Fruit fly (Drosophila melanogaster) whole organism, embryonic: ENCODE data around the gene Ir68b.
A peak's percentile ranks its signal among the peaks of the same experiment; 100 is the strongest.

Experiments used
- Aef1 ChIP-seq: fragments of 200-800 bp; sonication (Bioruptor generic); IDR thresholded peaks from 3 replicates; pipeline ENCODE4 v1.3.6; 2022; ENCODE audit warnings: missing biosample characterization, missing genetic modification characterization
- Antp ChIP-seq: fragments of 200-800 bp; sonication (Bioruptor generic); optimal IDR thresholded peaks from 3 replicates; lab custom pipeline; 2016; ENCODE audit warnings: missing biosample characterization, missing genetic modification characterization
- CG10147 ChIP-seq: fragments of 200-800 bp; sonication (Bioruptor generic); optimal IDR thresholded peaks from 2 replicates; lab custom pipeline; 2019; ENCODE audit warnings: missing biosample characterization, mild to moderate bottlenecking, missing genetic modification characterization, moderate library complexity
- CG10431 ChIP-seq: fragments of 200-800 bp; sonication (Bioruptor generic); optimal IDR thresholded peaks from 3 replicates; lab custom pipeline; 2018; ENCODE audit warnings: missing biosample characterization, mild to moderate bottlenecking, missing genetic modification characterization
- CG10959 ChIP-seq: fragments of 200-800 bp; sonication (Bioruptor generic); IDR thresholded peaks from 2 replicates; pipeline ENCODE4 v1.3.6; 2022; ENCODE audit warnings: missing biosample characterization, missing genetic modification characterization
- CG12155 ChIP-seq: fragments of 200-800 bp; sonication (Bioruptor generic); optimal IDR thresholded peaks from 3 replicates; lab custom pipeline; 2016; ENCODE audit warnings: missing biosample characterization, missing genetic modification characterization
- CG13123 ChIP-seq: fragments of 200-800 bp; sonication (Bioruptor generic); optimal IDR thresholded peaks from 2 replicates; lab custom pipeline; 2016; ENCODE audit warnings: missing biosample characterization, missing genetic modification characterization
- CG1792 ChIP-seq: fragments of 200-800 bp; sonication (Bioruptor generic); optimal IDR thresholded peaks from 2 replicates; lab custom pipeline; 2016; ENCODE audit warnings: missing biosample characterization, missing genetic modification characterization
- CG18476 ChIP-seq: fragments of 200-800 bp; sonication (Bioruptor generic); optimal IDR thresholded peaks from 2 replicates; lab custom pipeline; 2016; ENCODE audit warnings: missing biosample characterization, mild to moderate bottlenecking, missing genetic modification characterization
- CG18619 ChIP-seq: fragments of 200-800 bp; sonication (Bioruptor generic); optimal IDR thresholded peaks from 3 replicates; lab custom pipeline; 2017; ENCODE audit warnings: missing biosample characterization, mild to moderate bottlenecking, missing genetic modification characterization
- CG2712 ChIP-seq: fragments of 200-800 bp; optimal IDR thresholded peaks from 3 replicates; lab custom pipeline; 2019; ENCODE audit warnings: missing biosample characterization, mild to moderate bottlenecking, missing genetic modification characterization, moderate library complexity
- CG30431 ChIP-seq: fragments of 200-800 bp; sonication (Bioruptor generic); optimal IDR thresholded peaks from 2 replicates; lab custom pipeline; 2017; ENCODE audit warnings: missing biosample characterization, missing genetic modification characterization
- CG34422 ChIP-seq: fragments of 200-800 bp; sonication (Bioruptor generic); IDR thresholded peaks from 3 replicates; pipeline ENCODE4 v1.3.6; 2022; ENCODE audit warnings: missing biosample characterization, missing genetic modification characterization
- CG6654 ChIP-seq: fragments of 200-800 bp; sonication (Bioruptor generic); optimal IDR thresholded peaks from 2 replicates; lab custom pipeline; 2017; ENCODE audit warnings: missing biosample characterization, mild to moderate bottlenecking, missing genetic modification characterization
- CG6765 ChIP-seq: fragments of 200-800 bp; sonication (Bioruptor generic); optimal IDR thresholded peaks from 3 replicates; lab custom pipeline; 2017; ENCODE audit warnings: missing biosample characterization, mild to moderate bottlenecking, missing genetic modification characterization
- CG7928 ChIP-seq: fragments of 200-800 bp; sonication (Bioruptor generic); optimal IDR thresholded peaks from 2 replicates; lab custom pipeline; 2017; ENCODE audit warnings: missing biosample characterization, mild to moderate bottlenecking, missing genetic modification characterization
- CG9215 ChIP-seq: fragments of 200-800 bp; sonication (Bioruptor generic); IDR thresholded peaks from 2 replicates; pipeline ENCODE4 v1.3.6; 2022; ENCODE audit warnings: missing biosample characterization, missing genetic modification characterization
- CG9609 ChIP-seq: fragments of 200-800 bp; sonication (Bioruptor generic); optimal IDR thresholded peaks from 3 replicates; lab custom pipeline; 2016; ENCODE audit warnings: missing biosample characterization, missing genetic modification characterization
- CG9817 ChIP-seq: fragments of 200-800 bp; sonication (Bioruptor generic); optimal IDR thresholded peaks from 2 replicates; lab custom pipeline; 2018; ENCODE audit warnings: missing biosample characterization, mild to moderate bottlenecking, missing genetic modification characterization, moderate library complexity
- D ChIP-seq, 2 experiments: fragments of 200-800 bp in 1 of 2; fragments of >200 bp in 1 of 2; sonication (Bioruptor generic) in 1 of 2; optimal IDR thresholded peaks; 2 replicates in 1 of 2; 3 replicates in 1 of 2; lab custom pipeline; 2017; ENCODE audit warnings: mild to moderate bottlenecking in 1 of 2, missing biosample characterization in 1 of 2, missing genetic modification characterization in 1 of 2, missing genetic modification reagents in 1 of 2
- Dref ChIP-seq: fragments of 200-800 bp; sonication (Bioruptor generic); IDR thresholded peaks from 2 replicates; pipeline ENCODE4 v1.3.6; 2022; ENCODE audit warnings: missing biosample characterization, missing genetic modification characterization
- Ets65A ChIP-seq: fragments of 200-800 bp; sonication (Bioruptor generic); peaks from one replicate; lab custom pipeline; 2016; ENCODE audit warnings: missing biosample characterization, missing genetic modification characterization
- Ets97D ChIP-seq: fragments of 200-800 bp; sonication (Bioruptor generic); optimal IDR thresholded peaks from 3 replicates; lab custom pipeline; 2016; ENCODE audit warnings: missing biosample characterization, missing genetic modification characterization
- HHEX ChIP-seq: fragments of 200-800 bp; sonication (Bioruptor generic); optimal IDR thresholded peaks from 3 replicates; lab custom pipeline; 2017; ENCODE audit warnings: missing biosample characterization, mild to moderate bottlenecking, missing genetic modification characterization, missing genetic modification reagents
- HmgZ ChIP-seq: fragments of 200-800 bp; sonication (Bioruptor generic); optimal IDR thresholded peaks from 2 replicates; lab custom pipeline; 2018; ENCODE audit warnings: missing biosample characterization, mild to moderate bottlenecking, missing genetic modification characterization
- Hr3 ChIP-seq: fragments of 200-800 bp; sonication (Bioruptor generic); optimal IDR thresholded peaks from 3 replicates; lab custom pipeline; 2016; ENCODE audit warnings: missing biosample characterization, missing genetic modification characterization
- Mad ChIP-seq: fragments of 200-800 bp; sonication (Bioruptor generic); optimal IDR thresholded peaks from 2 replicates; lab custom pipeline; 2016; ENCODE audit warnings: missing biosample characterization, missing genetic modification characterization
- Nf-YC ChIP-seq: fragments of 200-800 bp; optimal IDR thresholded peaks from 3 replicates; lab custom pipeline; 2019; ENCODE audit warnings: missing biosample characterization, mild to moderate bottlenecking, missing genetic modification characterization, moderate library complexity
- Oli ChIP-seq: fragments of 200-800 bp; sonication (Bioruptor generic); optimal IDR thresholded peaks from 2 replicates; lab custom pipeline; 2018; ENCODE audit warnings: missing biosample characterization, mild to moderate bottlenecking, missing genetic modification characterization, moderate library complexity
- PHDP ChIP-seq: fragments of 200-800 bp; sonication (Bioruptor generic); optimal IDR thresholded peaks from 3 replicates; lab custom pipeline; 2018; ENCODE audit warnings: missing biosample characterization, mild to moderate bottlenecking, missing genetic modification characterization, moderate library complexity
- ap ChIP-seq: fragments of 200-800 bp; sonication (Bioruptor generic); IDR thresholded peaks from 2 replicates; pipeline ENCODE4 v1.3.6; 2022; ENCODE audit warnings: missing biosample characterization, missing genetic modification characterization
- bbx ChIP-seq: fragments of 200-800 bp; sonication (Bioruptor generic); IDR thresholded peaks from 2 replicates; pipeline ENCODE4 v1.3.6; 2022; ENCODE audit warnings: missing biosample characterization, missing genetic modification characterization; ENCODE audit not compliant: partially characterized antibody
- bcd ChIP-seq: fragments of 200-800 bp; sonication (Bioruptor generic); optimal IDR thresholded peaks from 2 replicates; lab custom pipeline; 2017; ENCODE audit warnings: missing biosample characterization, mild to moderate bottlenecking, missing genetic modification characterization
- crp ChIP-seq, 2 experiments: fragments of 200-800 bp; sonication (Bioruptor generic); optimal IDR thresholded peaks; 2 replicates in 1 of 2; 3 replicates in 1 of 2; lab custom pipeline; 2017; ENCODE audit warnings: missing biosample characterization in 2 of 2, missing genetic modification characterization in 2 of 2, mild to moderate bottlenecking in 1 of 2, moderate library complexity in 1 of 2
- dimm ChIP-seq: fragments of 200-800 bp; sonication (Bioruptor generic); IDR thresholded peaks from 2 replicates; pipeline ENCODE4 v1.3.6; 2022; ENCODE audit warnings: missing biosample characterization, missing genetic modification characterization
- esg ChIP-seq: fragments of 200-800 bp; sonication (Bioruptor generic); conservative IDR thresholded peaks from 2 replicates; pipeline ENCODE4 v1.3.6; 2022; ENCODE audit warnings: missing biosample characterization, missing genetic modification characterization
- ftz-f1 ChIP-seq: fragments of 200-800 bp; sonication (Bioruptor generic); optimal IDR thresholded peaks from 2 replicates; lab custom pipeline; 2016; ENCODE audit warnings: missing biosample characterization, missing genetic modification characterization
- inv ChIP-seq: fragments of 200-800 bp; sonication (Bioruptor generic); IDR thresholded peaks from 2 replicates; pipeline ENCODE4 v1.3.6; 2022; ENCODE audit warnings: missing biosample characterization, missing genetic modification characterization; ENCODE audit not compliant: partially characterized antibody
- jing ChIP-seq: fragments of 200-800 bp; sonication (Bioruptor generic); optimal IDR thresholded peaks from 2 replicates; lab custom pipeline; 2018; ENCODE audit warnings: missing biosample characterization, mild to moderate bottlenecking, missing genetic modification characterization
- kah ChIP-seq: fragments of 200-800 bp; sonication (Bioruptor generic); optimal IDR thresholded peaks from 2 replicates; lab custom pipeline; 2018; ENCODE audit warnings: missing biosample characterization, mild to moderate bottlenecking, missing genetic modification characterization
- luna ChIP-seq: fragments of 200-800 bp; sonication (Bioruptor generic); optimal IDR thresholded peaks from 2 replicates; lab custom pipeline; 2016; ENCODE audit warnings: missing biosample characterization, missing genetic modification characterization
- mam ChIP-seq: fragments of 200-800 bp; sonication (Bioruptor generic); optimal IDR thresholded peaks from 3 replicates; lab custom pipeline; 2016; ENCODE audit warnings: missing biosample characterization, missing genetic modification characterization
- nerfin-1 ChIP-seq: fragments of 200-800 bp; sonication (Bioruptor generic); optimal IDR thresholded peaks from 3 replicates; lab custom pipeline; 2019; ENCODE audit warnings: missing biosample characterization, mild to moderate bottlenecking, missing genetic modification characterization, moderate library complexity
- org-1 ChIP-seq: fragments of 200-800 bp; sonication (Bioruptor generic); optimal IDR thresholded peaks from 2 replicates; lab custom pipeline; 2017; ENCODE audit warnings: missing biosample characterization, missing genetic modification characterization
- peb ChIP-seq: fragments of 200-800 bp; sonication (Bioruptor generic); IDR thresholded peaks from 2 replicates; pipeline ENCODE4 v1.3.6; 2022; ENCODE audit warnings: missing biosample characterization, missing genetic modification characterization
- sens-2 ChIP-seq: fragments of 200-800 bp; sonication (Bioruptor generic); IDR thresholded peaks from 2 replicates; pipeline ENCODE4 v1.3.6; 2022; ENCODE audit warnings: missing biosample characterization, missing genetic modification characterization
- seq ChIP-seq: fragments of 200-800 bp; sonication (Bioruptor generic); IDR thresholded peaks from 2 replicates; pipeline ENCODE4 v1.3.6; 2022; ENCODE audit warnings: missing biosample characterization, missing genetic modification characterization
- sim ChIP-seq: fragments of 200-800 bp; sonication (Bioruptor generic); IDR thresholded peaks from 2 replicates; pipeline ENCODE4 v1.3.6; 2022; ENCODE audit warnings: missing biosample characterization, missing genetic modification characterization
- sug ChIP-seq: fragments of 200-800 bp; optimal IDR thresholded peaks from 2 replicates; lab custom pipeline; 2019; ENCODE audit warnings: missing biosample characterization, mild to moderate bottlenecking, missing genetic modification characterization, moderate library complexity
- trh ChIP-seq: fragments of 200-800 bp; sonication (Bioruptor generic); optimal IDR thresholded peaks from 2 replicates; lab custom pipeline; 2016; ENCODE audit warnings: missing biosample characterization, missing genetic modification characterization
- zen ChIP-seq: fragments of 200-800 bp; sonication (Bioruptor generic); optimal IDR thresholded peaks from 3 replicates; lab custom pipeline; 2018; ENCODE audit warnings: missing biosample characterization, mild to moderate bottlenecking, missing genetic modification characterization, moderate library complexity

Gene Ir68b

DNA sequence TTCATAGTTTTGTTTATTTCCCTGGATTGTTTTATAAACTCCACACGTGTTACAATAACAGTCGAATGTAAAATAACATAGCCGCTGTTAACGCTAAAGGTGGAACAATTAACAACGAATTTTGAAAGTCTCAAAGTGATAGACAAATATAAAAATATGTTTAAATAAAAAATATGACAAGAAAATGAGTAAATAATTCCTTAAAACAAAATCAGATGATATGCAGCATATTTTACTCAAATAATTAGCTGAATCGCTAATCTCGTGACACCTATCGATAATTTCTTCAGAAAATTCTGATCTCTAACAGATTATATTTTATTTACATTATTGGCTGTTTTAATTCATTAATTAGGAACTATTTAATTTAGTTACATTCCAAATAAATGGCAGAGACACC, 9.4 kb upstream of the Ir68b start, which contains the start of the genes CG5645 and Atg12 (continued):
- TF ChIP-seq nerfin-1 (tag; lab: Kevin White, UChicago) = peak; percentile 10
- peak; percentile 79 for TF ChIP-seq inv
- no peak for TF ChIP-seq Oli
- peak; percentile 26 for TF ChIP-seq zen (tag; lab: Kevin White, UChicago)
- no peak for TF ChIP-seq CG6654 (GFP tag; lab: Kevin White, UChicago)
- no peak for TF ChIP-seq trh (GFP tag; lab: Kevin White, UChicago)
- TF ChIP-seq Aef1 (GFP tag; lab: Robert Waterston, UW) = no peak
- TF ChIP-seq ap (GFP tag; lab: Robert Waterston, UW) = no peak
- TF ChIP-seq org-1 = no peak
- peak; percentile 23 for TF ChIP-seq HmgZ (tag; lab: Kevin White, UChicago)
- peak; percentile 71 for TF ChIP-seq bbx (GFP tag; lab: Robert Waterston, UW)
- peak; percentile 59 for TF ChIP-seq Nf-YC (tag; lab: Kevin White, UChicago)
- no peak for TF ChIP-seq sim
- peak; percentile 2 for TF ChIP-seq Ets97D (GFP tag; lab: Kevin White, UChicago)
- no peak for TF ChIP-seq Ets65A (GFP tag; lab: Kevin White, UChicago)
- TF ChIP-seq PHDP (tag; lab: Kevin White, UChicago) = peak; percentile 54
- TF ChIP-seq bcd (GFP tag; lab: Kevin White, UChicago) = peak; percentile 39
- TF ChIP-seq esg (GFP tag; lab: Robert Waterston, UW) = 0 out of 2 replicates have a peak, but pooled peaks have one; percentile 19
- TF ChIP-seq CG10147 = peak; percentile 10
- TF ChIP-seq sug (tag; lab: Kevin White, UChicago) = peak; percentile 64
- peak; percentile 8 for TF ChIP-seq Hr3 (GFP tag; lab: Kevin White, UChicago)
- TF ChIP-seq CG10431 = no peak
- TF ChIP-seq CG10959 (GFP tag; lab: Robert Waterston, UW) = no peak
- TF ChIP-seq CG6765 (GFP tag; lab: Kevin White, UChicago) = no peak
- TF ChIP-seq CG2712 (tag; lab: Kevin White, UChicago) = peak; percentile 80
- no peak for TF ChIP-seq Antp (GFP tag; lab: Kevin White, UChicago)
- TF ChIP-seq CG1792 (GFP tag; lab: Kevin White, UChicago) = no peak
- no peak for TF ChIP-seq CG30431 (GFP tag; lab: Kevin White, UChicago)
- no peak for TF ChIP-seq Mad
- no peak for TF ChIP-seq CG13123 (GFP tag; lab: Kevin White, UChicago)
- TF ChIP-seq CG9817 (tag; lab: Kevin White, UChicago) = peak; percentile 61
- peak; percentile 56; the same call in 2 of the 3 replicates for TF ChIP-seq CG34422 (GFP tag; lab: Robert Waterston, UW)
- TF ChIP-seq CG18619 (GFP tag; lab: Kevin White, UChicago) = no peak
- no peak for TF ChIP-seq luna (GFP tag; lab: Kevin White, UChicago)
- TF ChIP-seq HHEX (GFP tag; lab: Kevin White, UChicago) = no peak
- peak; percentile 33; the same call in 1 of the 2 replicates for TF ChIP-seq CG9215 (GFP tag; lab: Robert Waterston, UW)
- no peak for TF ChIP-seq jing (GFP tag; lab: Kevin White, UChicago)
- no peak for TF ChIP-seq CG7928 (GFP tag; lab: Kevin White, UChicago)
- peak; percentile 61 for TF ChIP-seq Dref (GFP tag; lab: Robert Waterston, UW)
- TF ChIP-seq ftz-f1 (GFP tag; lab: Kevin White, UChicago) = no peak
- TF ChIP-seq CG18476 = peak; percentile 61
- no peak for TF ChIP-seq mam (GFP tag; lab: Kevin White, UChicago)
- peak; percentile 41 for TF ChIP-seq CG12155 (GFP tag; lab: Kevin White, UChicago)
- TF ChIP-seq sens-2 (GFP tag; lab: Robert Waterston, UW) = no peak
- TF ChIP-seq dimm (GFP tag; lab: Robert Waterston, UW) = no peak
- TF ChIP-seq crp (GFP tag; optimal IDR thresholded peaks at IDR 0.05; lab: Kevin White, UChicago) = peak in 1 of 2 experiments; percentile 2
- TF ChIP-seq peb (GFP tag; lab: Robert Waterston, UW) = no peak
- TF ChIP-seq D (optimal IDR thresholded peaks at IDR 0.05; lab: Kevin White, UChicago) = no peak
- peak; percentile 20 for TF ChIP-seq D (GFP tag; optimal IDR thresholded peaks at IDR 0.05; lab: Kevin White, UChicago)
- TF ChIP-seq kah (GFP tag; lab: Kevin White, UChicago) = no peak
- no peak for TF ChIP-seq CG9609 (GFP tag; lab: Kevin White, UChicago)
- 0 out of 2 replicates have a peak, but pooled peaks have one; percentile 16 for TF ChIP-seq seq (GFP tag; lab: Robert Waterston, UW)
